Worm (Caenorhabditis elegans) whole organism, young adult: ENCODE measurements around the gene Y54G2A.37.

Experiments
- B0336.3 ChIP-seq: fragments of 200-800 bp; sonication (Bioruptor generic); IDR thresholded peaks from 2 replicates; pipeline ENCODE4 v1.3.6; 2022; ENCODE audit warnings: missing genetic modification characterization, missing compliant biosample characterization
- F22D6.2 ChIP-seq: sonication (generic microtip); optimal IDR thresholded peaks from 2 replicates; lab custom pipeline; 2016; ENCODE audit warnings: mild to moderate bottlenecking, missing genetic modification characterization, missing compliant biosample characterization
- F23B12.7 ChIP-seq: sonication (generic microtip); optimal IDR thresholded peaks from 2 replicates; lab custom pipeline; 2017; ENCODE audit warnings: missing genetic modification characterization, mild to moderate bottlenecking, missing compliant biosample characterization, antibody characterized with exemption, moderate library complexity; ENCODE audit not compliant: insufficient read depth
- F33H1.4 ChIP-seq: fragments of 200-800 bp; sonication (Bioruptor generic); IDR thresholded peaks from 2 replicates; pipeline ENCODE4 v1.3.6; 2022; ENCODE audit warnings: missing genetic modification reagents, missing genetic modification characterization, missing compliant biosample characterization
- F39B2.1 ChIP-seq: fragments of 200-800 bp; sonication (Bioruptor generic); IDR thresholded peaks from 2 replicates; pipeline ENCODE4 v1.3.6; 2022; ENCODE audit warnings: missing genetic modification reagents, missing genetic modification characterization, missing compliant biosample characterization
- K12H6.12 ChIP-seq: fragments of 200-800 bp; sonication (Bioruptor generic); optimal IDR thresholded peaks from 2 replicates; lab custom pipeline; 2018; ENCODE audit warnings: mild to moderate bottlenecking, missing genetic modification characterization, missing compliant biosample characterization
- Y53G8AR.9 ChIP-seq: fragments of 200-800 bp; sonication (Bioruptor generic); conservative IDR thresholded peaks from 2 replicates; pipeline ENCODE4 v1.3.6; 2022; ENCODE audit warnings: missing genetic modification reagents, missing genetic modification characterization, missing compliant biosample characterization
- Y67H2A.10 ChIP-seq: fragments of 200-800 bp; sonication (Bioruptor generic); conservative IDR thresholded peaks from 2 replicates; pipeline ENCODE4 v1.3.6; 2022; ENCODE audit warnings: missing genetic modification reagents, missing genetic modification characterization, missing compliant biosample characterization
- ZK185.1 ChIP-seq: sonication (generic microtip); optimal IDR thresholded peaks from 2 replicates; lab custom pipeline; 2016; ENCODE audit warnings: mild to moderate bottlenecking, missing genetic modification characterization, missing compliant biosample characterization; ENCODE audit not compliant: poor library complexity, severe bottlenecking
- attf-3 ChIP-seq: fragments of 200-800 bp; sonication (Bioruptor generic); conservative IDR thresholded peaks from 2 replicates; pipeline ENCODE4 v1.3.6; 2022; ENCODE audit warnings: missing genetic modification reagents, missing genetic modification characterization, missing compliant biosample characterization
- attf-6 ChIP-seq: fragments of 200-800 bp; sonication (Bioruptor generic); IDR thresholded peaks from 2 replicates; pipeline ENCODE4 v1.3.6; 2022; ENCODE audit warnings: missing genetic modification reagents, missing genetic modification characterization, missing compliant biosample characterization
- bed-1 ChIP-seq: fragments of 200-800 bp; sonication (Bioruptor generic); IDR thresholded peaks from 2 replicates; pipeline ENCODE4 v1.3.6; 2022; ENCODE audit warnings: missing genetic modification reagents, missing genetic modification characterization, missing compliant biosample characterization
- ccch-3 ChIP-seq: fragments of 200-800 bp; sonication (Bioruptor generic); optimal IDR thresholded peaks from 2 replicates; lab custom pipeline; 2018; ENCODE audit warnings: mild to moderate bottlenecking, missing genetic modification characterization, missing compliant biosample characterization
- cebp-1 ChIP-seq, 2 experiments: fragments of 200-800 bp in 1 of 2; sonication (Bioruptor generic) in 1 of 2; sonication (generic microtip) in 1 of 2; IDR thresholded peaks in 1 of 2; optimal IDR thresholded peaks in 1 of 2; 2 replicates each; pipeline versions ENCODE4 v1.3.6 to Lab custom; 2017 to 2022; ENCODE audit warnings: missing compliant biosample characterization in 2 of 2, missing genetic modification characterization in 2 of 2, mild to moderate bottlenecking in 1 of 2, missing genetic modification reagents in 1 of 2, moderate library complexity in 1 of 2
- cebp-2 ChIP-seq: fragments of 200-800 bp; sonication (Bioruptor generic); IDR thresholded peaks from 2 replicates; pipeline ENCODE4 v1.3.6; 2022; ENCODE audit warnings: missing genetic modification characterization, missing compliant biosample characterization
- ceh-27 ChIP-seq: fragments of 200-800 bp; sonication (Bioruptor generic); optimal IDR thresholded peaks from 2 replicates; lab custom pipeline; 2018; ENCODE audit warnings: mild to moderate bottlenecking, missing genetic modification characterization, moderate library complexity, missing compliant biosample characterization
- ceh-79 ChIP-seq: sonication (generic microtip); optimal IDR thresholded peaks from 2 replicates; lab custom pipeline; 2017; ENCODE audit warnings: mild to moderate bottlenecking, missing genetic modification characterization, missing compliant biosample characterization
- chd-7 ChIP-seq: sonication (generic microtip); optimal IDR thresholded peaks from 2 replicates; lab custom pipeline; 2016; ENCODE audit warnings: mild to moderate bottlenecking, missing genetic modification characterization, moderate library complexity, missing compliant biosample characterization
- die-1 ChIP-seq: sonication (generic microtip); optimal IDR thresholded peaks from 2 replicates; lab custom pipeline; 2016; ENCODE audit warnings: missing genotype, mild to moderate bottlenecking, missing genetic modification characterization, missing compliant biosample characterization
- dox-1 ChIP-seq: fragments of 200-800 bp; sonication (Bioruptor generic); IDR thresholded peaks from 2 replicates; pipeline ENCODE4 v1.3.6; 2022; ENCODE audit warnings: missing genetic modification reagents, missing genetic modification characterization, missing compliant biosample characterization
- dpff-1 ChIP-seq: sonication (generic microtip); optimal IDR thresholded peaks from 2 replicates; lab custom pipeline; 2017; ENCODE audit warnings: mild to moderate bottlenecking, missing genetic modification characterization, missing compliant biosample characterization
- dpl-1 ChIP-seq: fragments of 150-350 bp; optimal IDR thresholded peaks from 2 replicates; lab custom pipeline; 2014; ENCODE audit warnings: missing biosample characterization, missing genetic modification reagents, missing genetic modification characterization
- egrh-3 ChIP-seq: fragments of 200-800 bp; sonication (Bioruptor generic); IDR thresholded peaks from 2 replicates; pipeline ENCODE4 v1.3.6; 2022; ENCODE audit warnings: missing genetic modification reagents, missing genetic modification characterization, missing compliant biosample characterization
- ekl-4 ChIP-seq: fragments of 200-800 bp; sonication (Bioruptor generic); IDR thresholded peaks from 2 replicates; pipeline ENCODE4 v1.3.6; 2022; ENCODE audit warnings: missing genetic modification reagents, missing genetic modification characterization, missing compliant biosample characterization
- fkh-3 ChIP-seq: sonication (generic microtip); optimal IDR thresholded peaks from 2 replicates; lab custom pipeline; 2016; ENCODE audit warnings: mild to moderate bottlenecking, missing genetic modification characterization, missing compliant biosample characterization
- lsl-1 ChIP-seq: fragments of 200-800 bp; sonication (Bioruptor generic); optimal IDR thresholded peaks from 2 replicates; lab custom pipeline; 2018; ENCODE audit warnings: mild to moderate bottlenecking, missing genetic modification characterization, moderate library complexity, missing compliant biosample characterization
- mcd-1 ChIP-seq: fragments of 200-800 bp; sonication (Bioruptor generic); IDR thresholded peaks from 2 replicates; pipeline ENCODE4 v1.3.6; 2022; ENCODE audit warnings: missing genetic modification reagents, missing genetic modification characterization, missing compliant biosample characterization
- mel-28 ChIP-seq: sonication (generic microtip); optimal IDR thresholded peaks from 2 replicates; lab custom pipeline; 2016; ENCODE audit warnings: borderline replicate concordance, mild to moderate bottlenecking, missing genetic modification characterization, missing compliant biosample characterization
- nfya-2 ChIP-seq: fragments of 200-800 bp; sonication (Bioruptor generic); IDR thresholded peaks from 2 replicates; pipeline ENCODE4 v1.3.6; 2022; ENCODE audit warnings: missing genetic modification reagents, missing genetic modification characterization, missing compliant biosample characterization
- nhr-120 ChIP-seq: fragments of 200-800 bp; sonication (Bioruptor generic); IDR thresholded peaks from 2 replicates; pipeline ENCODE4 v1.3.6; 2022; ENCODE audit warnings: missing genetic modification characterization, missing compliant biosample characterization
- nhr-179 ChIP-seq: sonication (generic microtip); optimal IDR thresholded peaks from 2 replicates; lab custom pipeline; 2016; ENCODE audit warnings: mild to moderate bottlenecking, missing genetic modification characterization, missing compliant biosample characterization
- pha-4 ChIP-seq: fragments of 150-350 bp; sonication (generic microtip); optimal IDR thresholded peaks from 2 replicates; lab custom pipeline; 2014; ENCODE audit warnings: missing biosample characterization, missing genetic modification reagents, missing genetic modification characterization
- sdz-38 ChIP-seq: sonication (generic microtip); optimal IDR thresholded peaks from 2 replicates; lab custom pipeline; 2016; ENCODE audit warnings: missing genotype, missing genetic modification characterization, missing compliant biosample characterization
- sea-2 ChIP-seq: fragments of 200-800 bp; sonication (Bioruptor generic); IDR thresholded peaks from 2 replicates; pipeline ENCODE4 v1.3.6; 2022; ENCODE audit warnings: missing genetic modification characterization, missing compliant biosample characterization
- somi-1 ChIP-seq: fragments of 200-800 bp; sonication (Bioruptor generic); optimal IDR thresholded peaks from 2 replicates; lab custom pipeline; 2018; ENCODE audit warnings: mild to moderate bottlenecking, missing genetic modification characterization, missing compliant biosample characterization
- sptf-2 ChIP-seq: fragments of 200-800 bp; sonication (Bioruptor generic); optimal IDR thresholded peaks from 2 replicates; lab custom pipeline; 2018; ENCODE audit warnings: mild to moderate bottlenecking, missing genetic modification characterization, missing compliant biosample characterization
- zfh-2 ChIP-seq: fragments of 200-800 bp; sonication (Bioruptor generic); conservative IDR thresholded peaks from 2 replicates; pipeline ENCODE4 v1.3.6; 2022; ENCODE audit warnings: missing genetic modification reagents, missing genetic modification characterization, missing compliant biosample characterization
- zim-3 ChIP-seq: sonication (generic microtip); optimal IDR thresholded peaks from 2 replicates; lab custom pipeline; 2017; ENCODE audit warnings: mild to moderate bottlenecking, missing genetic modification characterization, moderate library complexity, missing compliant biosample characterization
- ztf-26 ChIP-seq: sonication (generic microtip); optimal IDR thresholded peaks from 2 replicates; lab custom pipeline; 2017; ENCODE audit warnings: missing genetic modification characterization, missing compliant biosample characterization
- ztf-3 ChIP-seq: fragments of 200-800 bp; sonication (Bioruptor generic); optimal IDR thresholded peaks from 2 replicates; lab custom pipeline; 2018; ENCODE audit warnings: mild to moderate bottlenecking, missing genetic modification characterization, missing compliant biosample characterization
- ztf-6 ChIP-seq: fragments of 200-800 bp; sonication (Bioruptor generic); IDR thresholded peaks from 2 replicates; pipeline ENCODE4 v1.3.6; 2022; ENCODE audit warnings: missing genetic modification reagents, missing genetic modification characterization, missing compliant biosample characterization

Gene Y54G2A.37

ce11 chrIV:2820408-2820807 is at the start of gene Y54G2A.37:
Gene Y54G2A.37 (plus strand): TSS chrIV:2820708.
- TF ChIP-seq F33H1.4 (GFP tag; lab: Robert Waterston, UW) (no peak), ZK185.1 (tag; lab: Kevin White, UChicago) (no peak), dox-1 (GFP tag; lab: Robert Waterston, UW) (no peak), mcd-1 (GFP tag; lab: Robert Waterston, UW) (no peak), sptf-2 (GFP tag; lab: Kevin White, UChicago) (no peak), bed-1 (GFP tag; lab: Robert Waterston, UW) (no peak), die-1 (tag; lab: Kevin White, UChicago) (no peak), ztf-3 (no peak), F39B2.1 (GFP tag; lab: Robert Waterston, UW) (no peak), F23B12.7 (tag; lab: Kevin White, UChicago) (no peak), lsl-1 (GFP tag; lab: Kevin White, UChicago) (no peak), sdz-38 (no peak), dpff-1 (tag; lab: Kevin White, UChicago) (no peak), attf-3 (GFP tag; lab: Robert Waterston, UW) (no peak)

- 0 out of 2 replicates have a peak, but pooled peaks have one; percentile 11 for TF ChIP-seq B0336.3
- 0 out of 2 replicates have a peak, but pooled peaks have one; percentile 10 for TF ChIP-seq Y67H2A.10 (GFP tag; lab: Robert Waterston, UW)
- TF ChIP-seq ztf-26: peak; percentile 12
- TF ChIP-seq ccch-3 (GFP tag; lab: Kevin White, UChicago): no peak
- no peak for TF ChIP-seq ekl-4 (GFP tag; lab: Robert Waterston, UW)
- no peak for TF ChIP-seq ztf-6 (GFP tag; lab: Robert Waterston, UW)
- 0 out of 2 replicates have a peak, but pooled peaks have one; percentile 27 for TF ChIP-seq nhr-120 (GFP tag; lab: Robert Waterston, UW)
- TF ChIP-seq F22D6.2 (tag; lab: Kevin White, UChicago): no peak
- TF ChIP-seq K12H6.12 (tag; lab: Kevin White, UChicago): no peak
- peak; percentile 78 for TF ChIP-seq zfh-2
- no peak for TF ChIP-seq F23B12.7 (tag; lab: Kevin White, UChicago)
- TF ChIP-seq nhr-179: no peak
- TF ChIP-seq cebp-2: 0 out of 2 replicates have a peak, but pooled peaks have one; percentile 59
- peak; percentile 23 for TF ChIP-seq fkh-3 (tag; lab: Kevin White, UChicago)
- TF ChIP-seq pha-4: no peak
- TF ChIP-seq attf-6 (GFP tag; lab: Robert Waterston, UW): no peak
- TF ChIP-seq Y53G8AR.9: no peak
- TF ChIP-seq dpl-1: no peak
- TF ChIP-seq sdz-38: no peak
- peak; percentile 51 for TF ChIP-seq ceh-79 (tag; lab: Kevin White, UChicago)
- TF ChIP-seq, all 124 proteins: peak for 8
Observed at ce11 chrIV:2770835-2771234, 49.7 kb upstream of the Y54G2A.37 start.

DNA sequence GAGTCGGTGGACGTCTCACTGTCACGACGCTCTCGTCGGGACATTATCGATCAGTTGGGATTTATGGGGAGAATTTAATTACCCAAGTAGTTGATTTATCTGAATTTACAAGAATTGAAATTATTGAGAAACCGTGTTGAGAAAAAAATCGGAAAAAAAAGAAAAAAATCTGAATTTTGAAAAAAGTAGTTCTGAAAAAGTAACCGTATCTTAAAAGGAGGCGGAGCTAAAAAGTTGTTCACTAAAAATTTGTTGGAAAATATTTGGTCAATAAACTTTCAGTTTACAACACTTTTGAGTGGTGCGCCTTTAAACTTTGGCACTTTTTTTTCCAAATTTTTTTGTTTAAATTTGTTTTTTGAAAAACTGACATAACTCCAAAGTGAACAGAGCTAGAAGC is 48.8 kb upstream of the Y54G2A.37 start, which contains the start of gene Y54G2A.11:
Gene Y54G2A.11, minus strand, starts transcription at position 101 of the 400 bp plus-strand sequence.
- TF ChIP-seq sea-2 (GFP tag; lab: Robert Waterston, UW): no peak

DNA sequence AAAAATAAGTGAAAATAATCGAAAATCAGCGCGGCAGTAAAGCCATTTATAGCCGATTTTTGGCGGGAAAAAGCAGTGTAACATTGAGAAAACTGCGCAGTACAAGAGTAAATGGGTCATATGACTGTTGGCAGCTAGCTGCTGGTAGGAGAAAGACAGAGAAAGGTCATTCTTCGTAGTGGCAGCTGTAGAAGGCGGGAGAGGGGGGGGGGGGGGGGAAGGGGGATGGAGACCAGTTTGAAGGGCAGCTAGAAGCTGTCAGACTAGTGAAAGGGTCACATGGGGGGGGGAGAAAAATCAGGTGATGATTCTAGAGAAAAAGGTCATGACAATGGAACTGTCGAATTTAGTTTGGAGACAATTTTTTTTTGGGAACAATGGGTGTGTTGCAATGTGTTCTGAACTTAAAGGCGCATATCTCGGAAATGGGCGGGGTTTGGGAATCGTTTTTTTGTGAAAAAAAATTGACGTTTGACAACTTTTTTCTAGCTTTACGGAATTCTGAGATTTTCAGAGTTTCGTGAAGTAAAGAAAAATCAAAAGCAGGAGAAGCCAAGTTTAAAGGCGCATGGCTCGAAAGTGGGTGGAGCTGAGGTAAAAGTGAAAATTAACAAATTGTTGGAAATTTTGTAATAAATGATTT is 48.2 kb upstream of the Y54G2A.37 start:
- TF ChIP-seq ztf-26 (peak; percentile 84), ekl-4 (GFP tag; lab: Robert Waterston, UW) (no peak), zim-3 (tag; lab: Kevin White, UChicago) (peak; percentile 48), zfh-2 (peak; percentile 82), somi-1 (peak; percentile 34), B0336.3 (peak; percentile 51; the same call in 1 of the 2 replicates), chd-7 (tag; lab: Kevin White, UChicago) (peak; percentile 40), mel-28 (tag; lab: Kevin White, UChicago) (no peak), nfya-2 (GFP tag; lab: Robert Waterston, UW) (no peak), egrh-3 (GFP tag; lab: Robert Waterston, UW) (peak; percentile 73; the same call in 1 of the 2 replicates), cebp-1 (GFP tag; IDR thresholded peaks at IDR 0.05; lab: Robert Waterston, UW) (no peak), cebp-1 (tag; optimal IDR thresholded peaks at IDR 0.05; lab: Kevin White, UChicago) (peak; percentile 48), ceh-27 (peak; percentile 55), K12H6.12 (tag; lab: Kevin White, UChicago) (no peak)
